Worm (Caenorhabditis elegans) whole organism, L3 larva: ENCODE data around the gene F53F4.1.

Experiments
- elt-3 ChIP-seq, 3 experiments: fragments of 150-350 bp in 1 of 3; sonication (generic microtip) in 2 of 3; optimal IDR thresholded peaks; 2 replicates in 2 of 3; 4 replicates in 1 of 3; lab custom pipeline; 2014 to 2017; ENCODE audit warnings: missing biosample characterization in 3 of 3, missing genetic modification characterization in 3 of 3
- fos-1 ChIP-seq: fragments of 150-350 bp; optimal IDR thresholded peaks from 2 replicates; lab custom pipeline; 2014; ENCODE audit warnings: missing biosample characterization, missing genetic modification characterization
- nhr-77 ChIP-seq: fragments of 150-350 bp; optimal IDR thresholded peaks from 2 replicates; lab custom pipeline; 2014; ENCODE audit warnings: missing biosample characterization, missing genetic modification characterization
- pha-4 ChIP-seq: fragments of 150-350 bp; optimal IDR thresholded peaks from 2 replicates; lab custom pipeline; 2014; ENCODE audit warnings: missing biosample characterization, missing genetic modification reagents, missing genetic modification characterization
- tbx-2 ChIP-seq: sonication (generic microtip); optimal IDR thresholded peaks from 2 replicates; lab custom pipeline; 2016; ENCODE audit warnings: mild to moderate bottlenecking, missing genetic modification characterization, missing compliant biosample characterization

ce11 chrV:13568533-13568932 is 16.1 kb upstream of the F53F4.1 start, which contains the start of the genes nuaf-1 and bir-2:
- TF ChIP-seq fos-1 (tag; lab: Kevin White, UChicago), result no peak
- no peak for TF ChIP-seq tbx-2
- TF ChIP-seq pha-4 (tag; lab: Kevin White, UChicago), result peak; percentile 85
- no peak for TF ChIP-seq elt-3 (tag; optimal IDR thresholded peaks at IDR 0.05; lab: Kevin White, UChicago)
- TF ChIP-seq nhr-77 (tag; lab: Kevin White, UChicago), result no peak
